Worm (Caenorhabditis elegans): ENCODE results near the gene nex-1.

The nex-1 gene

DNA sequence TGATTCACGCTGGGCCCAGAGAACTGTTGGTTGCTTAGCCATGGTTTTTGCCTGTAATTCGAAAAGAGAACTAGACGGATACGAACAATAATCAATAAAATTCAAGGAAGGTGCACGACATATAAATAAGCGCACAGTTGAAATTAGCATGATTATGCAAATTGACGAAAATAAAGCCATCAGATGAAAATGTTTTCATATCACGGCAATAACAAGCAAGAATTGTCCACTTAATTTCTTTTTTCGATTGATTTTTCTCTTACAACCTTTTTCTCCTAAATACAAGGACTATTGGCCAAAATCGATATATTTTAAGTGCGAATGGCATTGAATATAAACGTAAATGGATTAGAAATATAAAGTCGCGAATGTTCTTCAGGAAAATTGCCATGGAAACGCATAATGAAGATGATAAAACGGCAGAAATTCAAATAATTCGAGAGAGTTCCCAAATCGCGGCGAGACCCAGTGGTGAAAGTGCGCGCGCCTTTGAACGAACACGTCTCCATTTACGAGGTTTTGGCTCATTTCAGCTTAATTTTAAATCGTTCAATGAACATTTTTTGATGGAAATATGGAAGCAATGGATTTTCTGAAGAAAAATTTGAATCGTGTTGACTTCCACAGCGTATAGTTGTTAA, 49.4 kb downstream of the nex-1 start, which contains the start of the genes daf-41 and toc-1:
Gene daf-41 (minus strand): TSS at position 51 of the 641 bp plus-strand sequence.
Gene toc-1 (plus strand): TSS at position 537 of the 641 bp plus-strand sequence.
- TF ChIP-seq unc-62 (GFP tag; optimal IDR thresholded peaks at IDR 0.05) = no peak
